Fruit fly (Drosophila melanogaster) whole organism: ENCODE results near the gene MYPT-75D.

ENCODE experiments used
- CG8478 ChIP-seq: fragments of >200 bp; optimal IDR thresholded peaks from 2 replicates; lab custom pipeline; 2018; ENCODE audit warnings: inconsistent platforms
- Dll ChIP-seq: fragments of >200 bp; optimal IDR thresholded peaks from 2 replicates; lab custom pipeline; 2017
- EcR ChIP-seq, 2 experiments: fragments of >200 bp; optimal IDR thresholded peaks; 2 replicates each; lab custom pipeline; 2017; ENCODE audit warnings: missing biosample characterization in 2 of 2, missing genetic modification characterization in 2 of 2, missing genetic modification reagents in 2 of 2
- pan ChIP-seq: fragments of >200 bp; optimal IDR thresholded peaks from 2 replicates; lab custom pipeline; 2017
- psq ChIP-seq: fragments of >200 bp; optimal IDR thresholded peaks from 2 replicates; lab custom pipeline; 2017
- usp ChIP-seq: fragments of >200 bp; optimal IDR thresholded peaks from 2 replicates; lab custom pipeline; 2017; ENCODE audit warnings: missing biosample characterization, missing genetic modification characterization, mixed read lengths

MYPT-75D gene

DNA sequence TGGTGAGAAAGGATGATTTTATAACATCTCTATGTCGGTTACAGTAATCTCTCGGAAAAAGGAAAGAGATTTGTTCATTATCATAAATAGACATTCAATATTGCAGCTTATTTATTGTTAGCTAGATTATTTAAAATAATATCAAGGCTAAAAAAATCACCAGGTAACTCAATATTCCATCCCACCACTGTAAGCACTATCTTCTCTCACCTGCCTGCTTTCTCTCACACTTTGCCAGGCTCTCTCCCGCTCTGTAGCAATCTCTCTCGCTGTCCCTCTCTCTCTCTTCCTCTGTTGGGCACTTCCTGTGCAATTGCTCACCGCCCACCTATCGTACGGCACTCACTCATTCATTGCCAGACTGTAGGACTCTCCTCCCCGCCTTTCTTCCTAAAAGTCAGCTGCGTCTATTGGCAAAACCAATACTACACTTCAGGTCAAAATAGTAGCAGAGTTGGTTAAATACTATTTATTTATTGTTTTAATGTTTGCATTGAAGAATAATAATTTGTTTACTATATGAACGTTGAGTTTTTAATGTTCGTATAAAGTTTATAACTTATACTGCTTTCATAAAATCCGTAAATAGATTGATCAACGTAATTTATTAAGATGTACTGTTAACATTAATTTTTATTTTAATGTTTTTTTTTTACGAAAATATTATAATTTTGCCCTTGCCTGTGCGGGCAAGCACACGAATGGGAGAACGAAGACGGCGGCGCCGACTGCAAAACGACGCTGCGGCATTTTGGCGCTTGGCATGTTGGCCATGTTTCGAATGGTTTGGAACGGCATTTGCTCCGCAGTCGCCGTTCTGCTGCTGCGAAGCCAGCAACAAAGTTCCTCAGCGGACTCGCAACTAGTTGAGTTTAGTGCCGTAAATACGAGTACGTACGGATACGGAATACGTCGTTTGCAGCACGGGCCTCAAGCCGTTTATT, 15.1 kb downstream of the MYPT-75D start:
- no peak for TF ChIP-seq EcR (GFP tag; optimal IDR thresholded peaks at IDR 0.05; lab: Kevin White, UChicago)
- TF ChIP-seq psq (lab: Kevin White, UChicago) = no peak
- no peak for TF ChIP-seq pan
- TF ChIP-seq CG8478 (lab: Kevin White, UChicago) = no peak
- no peak for TF ChIP-seq Dll (lab: Kevin White, UChicago)
- no peak for TF ChIP-seq usp (GFP tag; lab: Kevin White, UChicago)

dm6 chr3L:18643222-18643621, 17.5 kb downstream of the MYPT-75D start:
- TF ChIP-seq psq (lab: Kevin White, UChicago) (no peak), EcR (GFP tag; optimal IDR thresholded peaks at IDR 0.05; lab: Kevin White, UChicago) (no peak), pan (no peak), usp (GFP tag; lab: Kevin White, UChicago) (no peak), CG8478 (lab: Kevin White, UChicago) (no peak), Dll (lab: Kevin White, UChicago) (no peak)

DNA sequence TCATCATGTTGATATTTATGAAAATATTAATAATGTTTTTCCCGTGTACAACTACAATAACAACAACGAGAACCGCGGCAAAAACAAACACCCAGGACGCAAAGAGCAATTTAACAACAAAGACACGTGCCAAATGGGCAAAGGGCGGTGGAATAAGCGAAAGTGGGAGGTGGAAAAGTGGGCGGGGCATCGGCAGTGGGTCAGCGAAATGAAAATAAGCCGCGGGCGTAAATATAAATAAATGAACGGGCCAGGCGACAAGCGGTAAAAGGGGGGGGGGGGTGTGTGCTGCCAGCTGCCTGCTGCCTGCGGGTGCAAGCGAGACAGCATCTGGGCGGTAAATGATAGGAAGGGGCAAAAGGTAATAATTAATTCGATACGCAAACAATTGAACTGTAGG, 28.0 kb downstream of the MYPT-75D start:
- no peak for TF ChIP-seq psq (lab: Kevin White, UChicago)
- TF ChIP-seq EcR (GFP tag; optimal IDR thresholded peaks at IDR 0.05; lab: Kevin White, UChicago) = no peak

DNA sequence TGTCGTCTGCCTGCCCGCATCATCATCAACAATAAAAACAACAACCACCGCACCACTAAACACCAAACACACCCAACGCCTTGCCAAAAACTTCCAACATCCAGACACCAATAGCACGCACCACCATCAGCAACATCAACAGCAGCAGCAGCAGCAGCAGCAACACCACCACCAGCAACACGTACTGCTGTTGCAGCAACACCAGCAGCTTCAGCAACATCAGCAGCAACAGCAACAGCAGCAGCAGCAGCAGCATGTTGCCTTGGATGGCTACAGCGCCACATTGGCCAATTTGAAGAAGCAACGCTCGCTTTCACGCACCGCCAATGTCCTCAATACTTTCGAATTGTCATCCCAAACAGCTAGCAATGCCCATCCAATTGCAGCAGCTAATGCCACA, 39.8 kb downstream of the MYPT-75D start:
- no peak for TF ChIP-seq pan
- no peak for TF ChIP-seq CG8478 (lab: Kevin White, UChicago)
- no peak for TF ChIP-seq psq (lab: Kevin White, UChicago)
- TF ChIP-seq EcR (GFP tag; optimal IDR thresholded peaks at IDR 0.05; lab: Kevin White, UChicago) = no peak
- no peak for TF ChIP-seq Dll (lab: Kevin White, UChicago)
- no peak for TF ChIP-seq usp (GFP tag; lab: Kevin White, UChicago)

dm6 chr3L:18667115-18667514, 41.4 kb downstream of the MYPT-75D start, which contains the start of gene CG42495:
TSS of gene CG42495 (plus strand) at chr3L:18667361.
- TF ChIP-seq usp (GFP tag; lab: Kevin White, UChicago) = no peak

DNA sequence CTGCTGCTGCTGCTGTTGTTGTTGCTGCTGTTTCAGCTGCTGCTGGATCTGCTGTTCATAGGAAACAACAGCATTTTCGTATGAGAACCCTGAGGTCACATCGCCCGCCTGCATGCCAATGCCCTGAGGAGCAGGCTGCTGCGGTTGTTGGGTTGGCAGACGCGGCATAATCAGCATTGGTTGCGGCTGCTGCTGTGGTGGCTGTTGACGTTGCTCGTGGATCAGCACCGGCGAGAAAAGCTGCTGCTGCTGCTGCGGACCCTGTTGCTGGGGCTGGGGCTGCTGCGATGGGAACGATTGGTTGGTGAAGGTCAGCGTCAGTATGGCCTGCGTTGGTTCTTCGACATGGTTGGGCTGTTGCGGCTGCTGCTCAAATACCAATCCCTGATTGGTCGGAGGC, 44.1 kb downstream of the MYPT-75D start:
- no peak for TF ChIP-seq Dll (lab: Kevin White, UChicago)
- TF ChIP-seq psq (lab: Kevin White, UChicago) = no peak
- no peak for TF ChIP-seq usp (GFP tag; lab: Kevin White, UChicago)
- TF ChIP-seq CG8478 (lab: Kevin White, UChicago) = no peak
- TF ChIP-seq pan = no peak
- TF ChIP-seq EcR (GFP tag; optimal IDR thresholded peaks at IDR 0.05; lab: Kevin White, UChicago) = no peak

dm6 chr3L:18672203-18672602, 46.4 kb downstream of the MYPT-75D start:
- TF ChIP-seq Dll (lab: Kevin White, UChicago) = no peak
- TF ChIP-seq EcR (GFP tag; optimal IDR thresholded peaks at IDR 0.05; lab: Kevin White, UChicago) = no peak
- no peak for TF ChIP-seq psq (lab: Kevin White, UChicago)
- TF ChIP-seq usp (GFP tag; lab: Kevin White, UChicago) = no peak
- no peak for TF ChIP-seq CG8478 (lab: Kevin White, UChicago)
- no peak for TF ChIP-seq pan

DNA sequence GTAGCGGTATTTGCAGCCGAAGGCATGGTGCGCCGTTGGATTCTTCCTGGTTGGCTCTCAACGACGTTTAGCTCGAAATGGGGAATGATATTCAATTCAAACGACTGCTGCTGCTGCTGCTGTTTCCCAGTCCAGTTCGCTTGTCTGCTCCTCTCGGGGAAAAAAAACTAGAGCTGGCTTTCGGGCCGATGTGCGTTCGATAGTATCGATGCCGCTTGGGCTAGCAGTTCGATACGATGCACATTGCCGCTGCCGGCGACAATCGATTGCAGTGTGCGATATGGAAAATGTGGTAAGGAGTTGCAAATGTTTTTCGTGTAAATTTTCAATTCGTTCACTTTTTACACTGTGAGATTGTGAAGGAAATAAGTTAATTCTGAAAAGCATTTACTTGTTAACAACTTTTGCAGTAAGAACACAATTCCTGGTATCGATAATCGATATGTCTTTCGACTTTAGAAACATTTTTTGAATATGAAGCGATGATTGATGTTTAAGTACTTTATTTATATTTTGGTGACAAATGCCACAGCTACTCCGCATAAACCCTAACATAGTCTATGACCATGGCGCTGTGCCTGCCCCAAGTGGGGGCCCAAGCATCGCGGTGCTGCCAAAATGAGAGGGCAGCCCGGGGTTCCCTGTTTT, 47.4 kb downstream of the MYPT-75D start, which contains the start of gene Capr:
Gene Capr (minus strand): TSS at position 339 of the 648 bp plus-strand sequence.
- TF ChIP-seq usp (GFP tag; lab: Kevin White, UChicago) = no peak
- no peak for TF ChIP-seq EcR (GFP tag; optimal IDR thresholded peaks at IDR 0.05; lab: Kevin White, UChicago)

- TF ChIP-seq usp (GFP tag; lab: Kevin White, UChicago) = no peak
- no peak for TF ChIP-seq psq (lab: Kevin White, UChicago)
- TF ChIP-seq pan = no peak
- TF ChIP-seq CG8478 (lab: Kevin White, UChicago) = no peak
- TF ChIP-seq Dll (lab: Kevin White, UChicago) = no peak
- TF ChIP-seq EcR (GFP tag; optimal IDR thresholded peaks at IDR 0.05; lab: Kevin White, UChicago) = no peak
These were observed 49.7 kb downstream of the MYPT-75D start, which contains the start of the genes GNBP2 and GNBP1 for dm6 chr3L:18675363-18675866. TSS of gene GNBP2 (minus strand) at chr3L:18675413. TSS of gene GNBP1 (plus strand) at chr3L:18675800.

DNA sequence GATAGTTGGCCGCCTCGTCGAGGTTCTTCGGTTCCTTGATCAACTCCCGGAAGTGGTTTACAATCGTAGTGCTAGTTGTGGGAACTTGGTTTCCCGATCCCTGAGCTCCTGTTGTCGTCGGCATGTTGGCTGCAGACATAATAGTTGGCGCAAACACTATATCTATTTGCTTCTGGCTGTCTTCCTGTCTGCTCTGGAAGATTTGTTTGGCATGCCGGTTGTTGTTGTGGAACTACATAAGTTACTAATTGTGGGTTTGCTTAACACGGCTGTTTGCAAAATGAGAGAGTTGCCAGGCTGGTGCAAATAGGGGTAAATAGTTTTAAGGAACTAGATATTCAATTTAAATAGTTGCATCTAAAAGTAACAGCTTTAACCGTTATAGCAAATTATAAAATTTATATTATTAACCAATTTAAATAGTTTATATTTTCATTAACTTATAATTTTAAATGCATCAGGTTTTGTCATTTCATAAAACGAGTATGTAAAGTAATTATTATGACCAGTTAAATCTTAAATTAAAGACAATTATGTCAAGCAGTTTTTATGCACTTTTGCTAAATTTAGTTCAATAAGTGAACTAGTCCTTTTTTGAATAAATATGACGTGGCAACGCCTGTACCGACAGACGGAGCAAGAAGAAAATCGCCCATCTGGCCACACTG, 55.9 kb downstream of the MYPT-75D start, which contains the start of the genes Sgf11 and CG32202:
Gene Sgf11 (minus strand): TSS at position 287 of the 668 bp plus-strand sequence.
Gene CG32202 (plus strand): TSS at position 635 of the 668 bp plus-strand sequence.
- TF ChIP-seq Dll (lab: Kevin White, UChicago) = no peak
- TF ChIP-seq psq (lab: Kevin White, UChicago) = no peak
- TF ChIP-seq pan = no peak
- no peak for TF ChIP-seq EcR (GFP tag; optimal IDR thresholded peaks at IDR 0.05; lab: Kevin White, UChicago)
- TF ChIP-seq usp (GFP tag; lab: Kevin White, UChicago) = no peak
- no peak for TF ChIP-seq CG8478 (lab: Kevin White, UChicago)

- TF ChIP-seq CG8478 (lab: Kevin White, UChicago) = no peak
- no peak for TF ChIP-seq psq (lab: Kevin White, UChicago)
- no peak for TF ChIP-seq Dll (lab: Kevin White, UChicago)
- TF ChIP-seq pan = no peak
- no peak for TF ChIP-seq usp (GFP tag; lab: Kevin White, UChicago)
- TF ChIP-seq EcR (GFP tag; optimal IDR thresholded peaks at IDR 0.05; lab: Kevin White, UChicago) = no peak
These were observed 58.1 kb downstream of the MYPT-75D start, which contains the start of gene Chmp1 for dm6 chr3L:18683846-18684245. TSS of gene Chmp1 (minus strand) at chr3L:18684061.
